Fruit fly (Drosophila melanogaster): ENCODE data around the gene CG13403.
A peak's percentile ranks its signal among the peaks of the same experiment; 100 is the strongest.

The CG13403 gene

dm6 chrX:14214505-14215449 is 23.0 kb upstream of the CG13403 start:
- no peak for TF ChIP-seq cnc (optimal IDR thresholded peaks at IDR 0.05)
- TF ChIP-seq CG5204 (GFP tag; optimal IDR thresholded peaks at IDR 0.05), result peak; percentile 33
- no peak for TF ChIP-seq cic (GFP tag; optimal IDR thresholded peaks at IDR 0.05)
- peak; percentile 76 for TF ChIP-seq CG12768 (GFP tag; optimal IDR thresholded peaks at IDR 0.05)
- no peak for TF ChIP-seq Mnt (GFP tag; optimal IDR thresholded peaks at IDR 0.05)
- TF ChIP-seq Clk (GFP tag; optimal IDR thresholded peaks at IDR 0.05), result peak; percentile 56
- TF ChIP-seq pad (GFP tag; optimal IDR thresholded peaks at IDR 0.05), result peak; percentile 64
- TF ChIP-seq Hr96 (GFP tag; optimal IDR thresholded peaks at IDR 0.05), result peak; percentile 17
- TF ChIP-seq Crg-1 (GFP tag; optimal IDR thresholded peaks at IDR 0.05), result no peak
- no peak for TF ChIP-seq CG1620 (GFP tag; optimal IDR thresholded peaks at IDR 0.05)
- peak; percentile 68 for TF ChIP-seq CG11617 (GFP tag; optimal IDR thresholded peaks at IDR 0.05)
- TF ChIP-seq tj (GFP tag; optimal IDR thresholded peaks at IDR 0.05), result peak; percentile 76
- peak; percentile 24 for TF ChIP-seq toe (GFP tag; optimal IDR thresholded peaks at IDR 0.05)
- peak; percentile 88 for TF ChIP-seq CG7045 (GFP tag; optimal IDR thresholded peaks at IDR 0.05)
- TF ChIP-seq CG14711 (tag; optimal IDR thresholded peaks at IDR 0.05), result peak; percentile 78
- peak; percentile 7 for TF ChIP-seq ovo (GFP tag; optimal IDR thresholded peaks at IDR 0.05)
- peak; percentile 86 for TF ChIP-seq CG7101 (tag; optimal IDR thresholded peaks at IDR 0.05)
- peak; percentile 59 for TF ChIP-seq kay (GFP tag; ENCODE audit: borderline replicate concordance)
- TF ChIP-seq CG33017 (tag; optimal IDR thresholded peaks at IDR 0.05), result peak; percentile 83
- peak; percentile 47 for TF ChIP-seq bab1 (GFP tag; optimal IDR thresholded peaks at IDR 0.05)

DNA sequence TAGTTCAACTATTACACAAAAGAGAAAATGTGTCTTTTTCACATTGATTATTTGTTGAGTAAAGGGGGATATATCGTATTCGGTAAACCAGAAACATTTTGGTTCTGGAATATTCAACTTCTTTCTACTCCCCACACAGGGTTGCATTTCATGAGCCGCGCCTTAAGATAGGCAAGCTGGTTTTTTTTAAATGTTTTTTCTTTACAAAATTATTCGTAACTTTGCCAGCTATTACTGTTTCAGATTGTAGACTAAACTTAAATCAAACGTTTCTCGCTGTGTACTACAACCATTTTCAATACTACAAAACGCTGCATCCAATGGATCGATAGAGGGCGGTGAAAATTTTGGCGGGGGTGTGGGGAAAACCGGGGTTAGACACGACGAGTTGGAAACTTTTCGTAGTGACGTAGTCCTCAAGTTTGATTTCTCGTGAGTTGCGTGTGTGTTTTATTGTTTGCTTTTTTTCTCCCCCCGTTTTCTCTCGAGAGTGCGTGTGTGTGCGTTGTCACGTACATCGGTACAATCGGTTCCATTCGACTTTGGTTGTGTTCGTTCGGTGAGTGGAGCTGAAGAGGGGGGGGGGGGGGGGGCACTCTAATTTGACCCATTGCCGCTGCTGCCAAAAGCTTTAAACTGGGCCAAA is 21.8 kb upstream of the CG13403 start:
- TF ChIP-seq toe (GFP tag; optimal IDR thresholded peaks at IDR 0.05), result no peak
- TF ChIP-seq tj (GFP tag; optimal IDR thresholded peaks at IDR 0.05), result peak; percentile 35

dm6 chrX:14212147-14212792 is 20.5 kb upstream of the CG13403 start:
- TF ChIP-seq pad (GFP tag; optimal IDR thresholded peaks at IDR 0.05), result peak; percentile 48
- no peak for TF ChIP-seq cic (GFP tag; optimal IDR thresholded peaks at IDR 0.05)
- TF ChIP-seq ovo (GFP tag; optimal IDR thresholded peaks at IDR 0.05), result peak; percentile 52
- peak; percentile 42 for TF ChIP-seq kay (GFP tag; ENCODE audit: borderline replicate concordance)
- no peak for TF ChIP-seq CG7101 (tag; optimal IDR thresholded peaks at IDR 0.05)

dm6 chrX:14211250-14211944 is 19.6 kb upstream of the CG13403 start:
- TF ChIP-seq Clk (GFP tag; optimal IDR thresholded peaks at IDR 0.05) (no peak), tj (GFP tag; optimal IDR thresholded peaks at IDR 0.05) (peak; percentile 1), CG7101 (tag; optimal IDR thresholded peaks at IDR 0.05) (no peak)

- peak; percentile 18 for TF ChIP-seq Hr96 (GFP tag; optimal IDR thresholded peaks at IDR 0.05)
- TF ChIP-seq pad (GFP tag; optimal IDR thresholded peaks at IDR 0.05), result no peak
- no peak for TF ChIP-seq cic (GFP tag; optimal IDR thresholded peaks at IDR 0.05)
Measured at dm6 chrX:14209209-14209781, 17.5 kb upstream of the CG13403 start.

dm6 chrX:14208426-14209208 is 16.8 kb upstream of the CG13403 start:
- no peak for TF ChIP-seq CG1620 (GFP tag; optimal IDR thresholded peaks at IDR 0.05)
- TF ChIP-seq CG7101 (tag; optimal IDR thresholded peaks at IDR 0.05), result no peak
- TF ChIP-seq cnc (optimal IDR thresholded peaks at IDR 0.05), result no peak
- no peak for TF ChIP-seq CG12768 (GFP tag; optimal IDR thresholded peaks at IDR 0.05)
- TF ChIP-seq Mnt (GFP tag; optimal IDR thresholded peaks at IDR 0.05), result no peak
- TF ChIP-seq kay (GFP tag; ENCODE audit: borderline replicate concordance), result peak; percentile 72
- no peak for TF ChIP-seq CG5204 (GFP tag; optimal IDR thresholded peaks at IDR 0.05)
- peak; percentile 39 for TF ChIP-seq bab1 (GFP tag; optimal IDR thresholded peaks at IDR 0.05)
- no peak for TF ChIP-seq tj (GFP tag; optimal IDR thresholded peaks at IDR 0.05)
- TF ChIP-seq CG33017 (tag; optimal IDR thresholded peaks at IDR 0.05), result peak; percentile 41
- peak; percentile 26 for TF ChIP-seq pad (GFP tag; optimal IDR thresholded peaks at IDR 0.05)
- TF ChIP-seq Clk (GFP tag; optimal IDR thresholded peaks at IDR 0.05), result no peak
- TF ChIP-seq CG14711 (tag; optimal IDR thresholded peaks at IDR 0.05), result peak; percentile 28
- TF ChIP-seq ovo (GFP tag; optimal IDR thresholded peaks at IDR 0.05), result no peak
- TF ChIP-seq toe (GFP tag; optimal IDR thresholded peaks at IDR 0.05), result peak; percentile 12
- TF ChIP-seq cic (GFP tag; optimal IDR thresholded peaks at IDR 0.05), result no peak
- TF ChIP-seq CG7045 (GFP tag; optimal IDR thresholded peaks at IDR 0.05), result peak; percentile 58
- peak; percentile 42 for TF ChIP-seq Hr96 (GFP tag; optimal IDR thresholded peaks at IDR 0.05)
- TF ChIP-seq CG11617 (GFP tag; optimal IDR thresholded peaks at IDR 0.05), result peak; percentile 36
- no peak for TF ChIP-seq Crg-1 (GFP tag; optimal IDR thresholded peaks at IDR 0.05)

Measured in whole organism, adult.